Worm (Caenorhabditis elegans): ENCODE results near the gene Y51A2B.4.
A peak's percentile ranks its signal among the peaks of the same experiment; 100 is the strongest.
"Not testable (repeated sequence)": the region's sequence is repeated elsewhere in the genome, so short reads cannot be mapped to it uniquely, and the experiment has no call there.

Gene Y51A2B.4

ce11 chrV:18412351-18412750 lies 23.4 kb upstream of the Y51A2B.4 start:
- TF ChIP-seq ztf-11 (tag; optimal IDR thresholded peaks at IDR 0.05) (no peak), fos-1 (tag; optimal IDR thresholded peaks at IDR 0.05) (peak; percentile 1)

- TF ChIP-seq peb-1 (tag; optimal IDR thresholded peaks at IDR 0.05) (no peak), lin-13 (GFP tag; optimal IDR thresholded peaks at IDR 0.05) (no peak), fos-1 (tag; optimal IDR thresholded peaks at IDR 0.05) (no peak), nhr-77 (tag; optimal IDR thresholded peaks at IDR 0.05) (no peak), F13H6.1 (tag; optimal IDR thresholded peaks at IDR 0.05) (no peak), R02D3.7 (tag; optimal IDR thresholded peaks at IDR 0.05) (no peak), mab-5 (tag; optimal IDR thresholded peaks at IDR 0.05) (no peak), mbf-1 (tag; optimal IDR thresholded peaks at IDR 0.05) (no peak), sma-9 (GFP tag; optimal IDR thresholded peaks at IDR 0.05) (no peak), sma-9 (tag; optimal IDR thresholded peaks at IDR 0.05) (no peak), lsy-2 (tag; optimal IDR thresholded peaks at IDR 0.05) (no peak), nhr-25 (tag; optimal IDR thresholded peaks at IDR 0.05) (no peak), crh-2 (tag; optimal IDR thresholded peaks at IDR 0.05) (no peak), sma-3 (GFP tag; optimal IDR thresholded peaks at IDR 0.05) (no peak), elt-3 (tag; optimal IDR thresholded peaks at IDR 0.05) (no peak), sem-4 (tag; optimal IDR thresholded peaks at IDR 0.05) (no peak), gmeb-1 (tag; optimal IDR thresholded peaks at IDR 0.05) (no peak), ztf-11 (tag; optimal IDR thresholded peaks at IDR 0.05) (no peak), snpc-4 (tag; optimal IDR thresholded peaks at IDR 0.05) (no peak), zag-1 (tag; optimal IDR thresholded peaks at IDR 0.05) (no peak), egl-27 (tag; optimal IDR thresholded peaks at IDR 0.05) (no peak)
Observed at ce11 chrV:18410142-18410541, 21.2 kb upstream of the Y51A2B.4 start, which contains the start of gene srh-207. TSS of gene srh-207 (minus strand) at chrV:18410242.

ce11 chrV:18404767-18405166 lies 15.8 kb upstream of the Y51A2B.4 start, which contains the start of gene srh-209:
TSS of gene srh-209 (minus strand) at chrV:18404867.
- TF ChIP-seq zag-1 (tag; optimal IDR thresholded peaks at IDR 0.05); nhr-10 (tag; optimal IDR thresholded peaks at IDR 0.05); blmp-1 (tag; optimal IDR thresholded peaks at IDR 0.05; ENCODE audit: insufficient read depth): not testable (repeated sequence)

ce11 chrV:18402743-18403142 lies 13.8 kb upstream of the Y51A2B.4 start:
- TF ChIP-seq nhr-77 (tag; optimal IDR thresholded peaks at IDR 0.05), result no peak
- no peak for TF ChIP-seq ceh-82 (tag; optimal IDR thresholded peaks at IDR 0.05)
- TF ChIP-seq lin-13 (GFP tag; optimal IDR thresholded peaks at IDR 0.05), result no peak
- no peak for TF ChIP-seq sma-3 (GFP tag; optimal IDR thresholded peaks at IDR 0.05)
- TF ChIP-seq unc-62 (GFP tag; optimal IDR thresholded peaks at IDR 0.05), result no peak
- TF ChIP-seq fos-1 (tag; optimal IDR thresholded peaks at IDR 0.05), result no peak
- no peak for TF ChIP-seq peb-1 (tag; optimal IDR thresholded peaks at IDR 0.05)
- no peak for TF ChIP-seq nhr-25 (tag; optimal IDR thresholded peaks at IDR 0.05)
- no peak for TF ChIP-seq skn-1 (tag; optimal IDR thresholded peaks at IDR 0.05)
- TF ChIP-seq gmeb-1 (tag; optimal IDR thresholded peaks at IDR 0.05), result no peak
- no peak for TF ChIP-seq nhr-129 (tag; optimal IDR thresholded peaks at IDR 0.05)
- TF ChIP-seq ZK546.5 (tag; optimal IDR thresholded peaks at IDR 0.05), result no peak
- TF ChIP-seq dmd-4 (tag; optimal IDR thresholded peaks at IDR 0.05), result no peak
- no peak for TF ChIP-seq crh-2 (tag; optimal IDR thresholded peaks at IDR 0.05)
- no peak for TF ChIP-seq blmp-1 (tag; optimal IDR thresholded peaks at IDR 0.05; ENCODE audit: insufficient read depth)
- no peak for TF ChIP-seq elt-1 (tag; optimal IDR thresholded peaks at IDR 0.05)
- no peak for TF ChIP-seq ceh-16 (tag; optimal IDR thresholded peaks at IDR 0.05)
- TF ChIP-seq unc-55 (GFP tag; optimal IDR thresholded peaks at IDR 0.05), result no peak

ce11 chrV:18397814-18398213 lies 8.9 kb upstream of the Y51A2B.4 start, which contains the start of gene Y51A2B.16:
TSS of gene Y51A2B.16 (minus strand) at chrV:18397914.
- TF ChIP-seq blmp-1 (tag; optimal IDR thresholded peaks at IDR 0.05; ENCODE audit: insufficient read depth), result no peak
- no peak for TF ChIP-seq nhr-12 (tag; optimal IDR thresholded peaks at IDR 0.05)
- TF ChIP-seq elt-3 (tag; optimal IDR thresholded peaks at IDR 0.05), result no peak
- no peak for TF ChIP-seq ama-1 (optimal IDR thresholded peaks at IDR 0.05)
- TF ChIP-seq alr-1 (tag; optimal IDR thresholded peaks at IDR 0.05), result no peak
- no peak for TF ChIP-seq gmeb-1 (tag; optimal IDR thresholded peaks at IDR 0.05)
- TF ChIP-seq ceh-16 (tag; optimal IDR thresholded peaks at IDR 0.05), result no peak
